Worm (Caenorhabditis elegans) whole organism, L4 larva: Measurements from ENCODE around the gene eral-1.
A peak's percentile ranks its signal among the peaks of the same experiment; 100 is the strongest.

Experiments
- R02D3.7 ChIP-seq: fragments of 150-350 bp; sonication (generic microtip); optimal IDR thresholded peaks from 3 replicates; lab custom pipeline; 2014; ENCODE audit warnings: missing biosample characterization, missing genetic modification characterization
- T20F7.1 ChIP-seq: fragments of 200-800 bp; sonication (Bioruptor generic); optimal IDR thresholded peaks from 2 replicates; lab custom pipeline; 2018; ENCODE audit warnings: mild to moderate bottlenecking, missing genetic modification characterization, missing compliant biosample characterization
- T26A8.4 ChIP-seq: fragments of 200-800 bp; sonication (Bioruptor generic); IDR thresholded peaks from 2 replicates; pipeline ENCODE4 v1.3.6; 2022; ENCODE audit warnings: missing genetic modification characterization, missing compliant biosample characterization
- aha-1 ChIP-seq: fragments of 150-350 bp; peaks from one replicate; lab custom pipeline; 2014; ENCODE audit warnings: missing biosample characterization, missing genetic modification characterization
- aly-2 ChIP-seq: sonication (generic microtip); optimal IDR thresholded peaks from 2 replicates; lab custom pipeline; 2018; ENCODE audit warnings: missing biosample characterization, missing genetic modification characterization
- ama-1 ChIP-seq: fragments of 150-350 bp; optimal IDR thresholded peaks from 2 replicates; lab custom pipeline; 2014; ENCODE audit warnings: inconsistent platforms, mixed read lengths
- arid-1 ChIP-seq: fragments of 200-800 bp; sonication (Bioruptor generic); conservative IDR thresholded peaks from 2 replicates; pipeline ENCODE4 v1.3.6; 2022; ENCODE audit warnings: missing genetic modification reagents, missing genetic modification characterization, missing compliant biosample characterization
- attf-4 ChIP-seq: sonication (generic microtip); optimal IDR thresholded peaks from 3 replicates; lab custom pipeline; 2017; ENCODE audit warnings: missing biosample characterization, missing genetic modification characterization
- ceh-20 ChIP-seq: fragments of 200-800 bp; sonication (Bioruptor generic); IDR thresholded peaks from 2 replicates; pipeline ENCODE4 v1.3.6; 2022; ENCODE audit warnings: missing genetic modification reagents, missing genetic modification characterization, missing compliant biosample characterization
- ceh-32 ChIP-seq: sonication (generic microtip); optimal IDR thresholded peaks from 2 replicates; lab custom pipeline; 2016; ENCODE audit warnings: mild to moderate bottlenecking, missing genetic modification characterization, missing compliant biosample characterization; ENCODE audit not compliant: poor library complexity
- ces-1 ChIP-seq: fragments of 150-350 bp; sonication (generic microtip); optimal IDR thresholded peaks from 4 replicates; lab custom pipeline; 2014; ENCODE audit warnings: missing biosample characterization, missing genetic modification reagents, missing genetic modification characterization
- daf-16 ChIP-seq, 3 experiments: sonication (generic microtip); optimal IDR thresholded peaks; 2 replicates each; lab custom pipeline; 2016 to 2017; ENCODE audit warnings: missing genetic modification characterization in 3 of 3, missing genetic modification reagents in 3 of 3, mild to moderate bottlenecking in 2 of 3, missing compliant biosample characterization in 2 of 3, missing biosample characterization in 1 of 3, moderate library complexity in 1 of 3
- daf-19 ChIP-seq: fragments of 200-800 bp; sonication (Bioruptor generic); conservative IDR thresholded peaks from 2 replicates; pipeline ENCODE4 v1.3.6; 2022; ENCODE audit warnings: missing genetic modification characterization, missing compliant biosample characterization
- daf-8 ChIP-seq: fragments of 200-800 bp; sonication (Bioruptor generic); IDR thresholded peaks from 2 replicates; pipeline ENCODE4 v1.3.6; 2022; ENCODE audit warnings: missing genetic modification characterization, missing compliant biosample characterization
- dmd-9 ChIP-seq: fragments of 200-800 bp; sonication (Bioruptor generic); IDR thresholded peaks from 2 replicates; pipeline ENCODE4 v1.3.6; 2022; ENCODE audit warnings: missing genetic modification reagents, missing genetic modification characterization, missing compliant biosample characterization
- dpl-1 ChIP-seq: fragments of 150-350 bp; optimal IDR thresholded peaks from 2 replicates; lab custom pipeline; 2014; ENCODE audit warnings: missing biosample characterization, missing genetic modification reagents, missing genetic modification characterization
- dve-1 ChIP-seq: sonication (generic microtip); optimal IDR thresholded peaks from 2 replicates; lab custom pipeline; 2017; ENCODE audit warnings: antibody characterized with exemption, mild to moderate bottlenecking, missing genetic modification characterization, missing compliant biosample characterization; ENCODE audit not compliant: insufficient read depth
- egl-27 ChIP-seq: sonication (generic microtip); optimal IDR thresholded peaks from 3 replicates; lab custom pipeline; 2017; ENCODE audit warnings: missing biosample characterization, missing genetic modification reagents, missing genetic modification characterization
- fos-1 ChIP-seq: fragments of 150-350 bp; optimal IDR thresholded peaks from 2 replicates; lab custom pipeline; 2014; ENCODE audit warnings: missing biosample characterization, missing genetic modification characterization
- gei-8 ChIP-seq: fragments of 200-800 bp; sonication (Bioruptor generic); optimal IDR thresholded peaks from 2 replicates; lab custom pipeline; 2018; ENCODE audit warnings: mild to moderate bottlenecking, missing genetic modification characterization, missing compliant biosample characterization
- hif-1 ChIP-seq, 2 experiments: sonication (generic microtip); optimal IDR thresholded peaks; 2 replicates each; lab custom pipeline; 2016 to 2017; ENCODE audit warnings: missing compliant biosample characterization in 2 of 2, missing genetic modification characterization in 2 of 2, missing genetic modification reagents in 2 of 2, missing genotype in 2 of 2, mild to moderate bottlenecking in 1 of 2
- hlh-30 ChIP-seq: sonication (generic microtip); optimal IDR thresholded peaks from 2 replicates; lab custom pipeline; 2017; ENCODE audit warnings: antibody characterized with exemption, mild to moderate bottlenecking, missing genetic modification characterization, missing compliant biosample characterization; ENCODE audit not compliant: insufficient read depth
- lim-7 ChIP-seq: fragments of 200-800 bp; sonication (Bioruptor generic); IDR thresholded peaks from 2 replicates; pipeline ENCODE4 v1.3.6; 2022; ENCODE audit warnings: missing genetic modification characterization, missing compliant biosample characterization
- lin-13 ChIP-seq: fragments of 150-350 bp; optimal IDR thresholded peaks from 2 replicates; lab custom pipeline; 2014; ENCODE audit warnings: missing biosample characterization, missing genetic modification reagents, missing genetic modification characterization
- lin-15B ChIP-seq: fragments of 150-350 bp; sonication (generic microtip); optimal IDR thresholded peaks from 3 replicates; lab custom pipeline; 2014; ENCODE audit warnings: missing biosample characterization, missing genetic modification characterization
- lin-38 ChIP-seq: fragments of 200-800 bp; sonication (Bioruptor generic); IDR thresholded peaks from 2 replicates; pipeline ENCODE4 v1.3.6; 2022; ENCODE audit warnings: missing genetic modification reagents, missing genetic modification characterization, missing compliant biosample characterization
- lir-3 ChIP-seq: sonication (generic microtip); optimal IDR thresholded peaks from 2 replicates; lab custom pipeline; 2016; ENCODE audit warnings: mild to moderate bottlenecking, missing genetic modification characterization, missing compliant biosample characterization
- lsy-2 ChIP-seq, 2 experiments: fragments of 150-350 bp in 1 of 2; sonication (generic microtip) in 1 of 2; optimal IDR thresholded peaks; 2 replicates each; lab custom pipeline; 2014 to 2017; ENCODE audit warnings: missing biosample characterization in 2 of 2, missing genetic modification characterization in 2 of 2
- madf-5 ChIP-seq, 2 experiments: fragments of 200-800 bp; sonication (Bioruptor generic); IDR thresholded peaks; 2 replicates each; pipeline ENCODE4 v1.3.6; 2022; ENCODE audit warnings: missing compliant biosample characterization in 2 of 2, missing genetic modification characterization in 2 of 2
- madf-9 ChIP-seq: fragments of 200-800 bp; sonication (Bioruptor generic); conservative IDR thresholded peaks from 2 replicates; pipeline ENCODE4 v1.3.6; 2022; ENCODE audit warnings: missing genetic modification reagents, missing genetic modification characterization, missing compliant biosample characterization
- mdl-1 ChIP-seq, 2 experiments: fragments of 150-350 bp in 1 of 2; sonication (generic microtip) in 1 of 2; optimal IDR thresholded peaks; 2 replicates each; lab custom pipeline; 2014 to 2017; ENCODE audit warnings: missing biosample characterization in 2 of 2, missing genetic modification characterization in 2 of 2
- mdt-29 ChIP-seq: fragments of 200-800 bp; sonication (Bioruptor generic); IDR thresholded peaks from 2 replicates; pipeline ENCODE4 v1.3.6; 2022; ENCODE audit warnings: missing genetic modification reagents, missing genetic modification characterization, missing compliant biosample characterization
- mep-1 ChIP-seq: fragments of 150-350 bp; sonication (generic microtip); optimal IDR thresholded peaks from 3 replicates; lab custom pipeline; 2014; ENCODE audit warnings: missing biosample characterization, missing genetic modification characterization
- mxl-2 ChIP-seq: fragments of 200-800 bp; sonication (Bioruptor generic); conservative IDR thresholded peaks from 2 replicates; pipeline ENCODE4 v1.3.6; 2022; ENCODE audit warnings: missing genetic modification reagents, missing genetic modification characterization, missing compliant biosample characterization
- mxl-3 ChIP-seq: fragments of 200-800 bp; sonication (Bioruptor generic); optimal IDR thresholded peaks from 2 replicates; lab custom pipeline; 2018; ENCODE audit warnings: mild to moderate bottlenecking, missing genetic modification characterization, missing compliant biosample characterization
- nhr-10 ChIP-seq: fragments of 150-350 bp; optimal IDR thresholded peaks from 2 replicates; lab custom pipeline; 2014; ENCODE audit warnings: missing biosample characterization, missing genetic modification characterization
- nhr-102 ChIP-seq: sonication (generic microtip); optimal IDR thresholded peaks from 2 replicates; lab custom pipeline; 2016; ENCODE audit warnings: mild to moderate bottlenecking, missing genetic modification characterization, moderate library complexity, missing compliant biosample characterization
- nhr-11 ChIP-seq: fragments of 150-350 bp; optimal IDR thresholded peaks from 2 replicates; lab custom pipeline; 2014; ENCODE audit warnings: missing biosample characterization, missing genetic modification characterization
- nhr-111 ChIP-seq: fragments of 200-800 bp; sonication (Bioruptor generic); optimal IDR thresholded peaks from 2 replicates; lab custom pipeline; 2018; ENCODE audit warnings: mild to moderate bottlenecking, missing genetic modification characterization, missing compliant biosample characterization
- nhr-25 ChIP-seq: sonication (generic microtip); optimal IDR thresholded peaks from 2 replicates; lab custom pipeline; 2017; ENCODE audit warnings: missing genetic modification characterization, mild to moderate bottlenecking, missing compliant biosample characterization, antibody characterized with exemption, moderate library complexity, borderline replicate concordance; ENCODE audit not compliant: insufficient read depth
- nhr-41 ChIP-seq: fragments of 200-800 bp; sonication (Bioruptor generic); IDR thresholded peaks from 2 replicates; pipeline ENCODE4 v1.3.6; 2022; ENCODE audit warnings: missing genetic modification reagents, missing genetic modification characterization, missing compliant biosample characterization
- nhr-48 ChIP-seq: sonication (generic microtip); optimal IDR thresholded peaks from 2 replicates; lab custom pipeline; 2016; ENCODE audit warnings: mild to moderate bottlenecking, missing genetic modification characterization, missing compliant biosample characterization
- nhr-6 ChIP-seq: fragments of 150-350 bp; optimal IDR thresholded peaks from 2 replicates; lab custom pipeline; 2014; ENCODE audit warnings: missing biosample characterization, missing genetic modification characterization
- nhr-76 ChIP-seq: fragments of 150-350 bp; optimal IDR thresholded peaks from 2 replicates; lab custom pipeline; 2014; ENCODE audit warnings: missing biosample characterization, missing genetic modification characterization
- set-16 ChIP-seq: fragments of 200-800 bp; sonication (Bioruptor generic); IDR thresholded peaks from 2 replicates; pipeline ENCODE4 v1.3.6; 2022; ENCODE audit warnings: missing genetic modification reagents, missing genetic modification characterization, missing compliant biosample characterization
- tag-97 ChIP-seq: fragments of 200-800 bp; sonication (Bioruptor generic); IDR thresholded peaks from 2 replicates; pipeline ENCODE4 v1.3.6; 2022; ENCODE audit warnings: missing genetic modification characterization, missing compliant biosample characterization
- unc-130 ChIP-seq: sonication (generic microtip); optimal IDR thresholded peaks from 2 replicates; lab custom pipeline; 2016; ENCODE audit warnings: missing genetic modification reagents, missing genetic modification characterization, missing compliant biosample characterization
- unc-62 ChIP-seq, 3 experiments: fragments of 150-350 bp in 1 of 3; sonication (generic microtip); optimal IDR thresholded peaks in 2 of 3; peaks in 1 of 3; 1 replicate in 1 of 3; 2 replicates in 2 of 3; lab custom pipeline; 2014 to 2017; ENCODE audit warnings: missing biosample characterization in 3 of 3, missing genetic modification characterization in 3 of 3, missing genetic modification reagents in 3 of 3, missing genotype in 1 of 3
- zfp-2 ChIP-seq: sonication (generic microtip); optimal IDR thresholded peaks from 2 replicates; lab custom pipeline; 2016; ENCODE audit warnings: mild to moderate bottlenecking, missing genetic modification characterization, missing compliant biosample characterization
- ztf-7 ChIP-seq: fragments of 150-350 bp; optimal IDR thresholded peaks from 2 replicates; lab custom pipeline; 2014; ENCODE audit warnings: missing biosample characterization, missing genetic modification characterization

eral-1 gene

DNA sequence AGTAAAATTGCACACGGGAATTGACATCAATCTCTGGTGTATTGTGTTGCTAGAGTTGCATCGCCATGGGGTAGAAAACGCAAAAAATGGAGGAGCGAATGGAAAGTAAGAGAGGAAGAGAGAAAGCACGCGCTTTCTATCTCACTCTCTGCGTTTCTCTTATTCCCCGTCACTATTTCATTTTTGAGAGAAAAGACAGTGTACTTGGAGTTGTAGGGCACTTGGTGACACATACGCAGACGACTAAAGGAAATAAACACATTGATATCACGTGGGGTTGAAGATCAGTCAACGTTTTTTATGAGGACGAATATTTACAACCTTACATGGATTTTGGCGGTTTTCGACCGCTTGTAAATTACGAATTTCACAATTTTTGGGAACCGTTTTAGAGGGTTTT is 13.9 kb upstream of the eral-1 start (continued):
- peak; percentile 74 to 93 for TF ChIP-seq lsy-2 (tag; optimal IDR thresholded peaks at IDR 0.05; lab: Kevin White, UChicago)
- peak; percentile 69; the same call in 1 of the 2 replicates for TF ChIP-seq arid-1 (GFP tag; lab: Robert Waterston, UW)
- TF ChIP-seq attf-4 = no peak
- peak; percentile 75 for TF ChIP-seq fos-1 (tag; lab: Kevin White, UChicago)
- TF ChIP-seq mxl-2 (GFP tag; lab: Robert Waterston, UW) = peak; percentile 68
- TF ChIP-seq hlh-30 (tag; lab: Kevin White, UChicago) = peak; percentile 99
- peak; percentile 61; the same call in 1 of the 2 replicates for TF ChIP-seq mdt-29
- TF ChIP-seq egl-27 = no peak
- TF ChIP-seq dpl-1 (GFP tag; lab: Kevin White, UChicago) = peak; percentile 70
- TF ChIP-seq daf-19 (GFP tag; lab: Robert Waterston, UW) = no peak
- TF ChIP-seq ztf-7 (tag; lab: Kevin White, UChicago) = peak; percentile 43
- peak; percentile 76 for TF ChIP-seq T26A8.4 (GFP tag; lab: Robert Waterston, UW)
- TF ChIP-seq nhr-41 (GFP tag; lab: Robert Waterston, UW) = no peak
- peak; percentile 75 to 96 for TF ChIP-seq hif-1 (tag; optimal IDR thresholded peaks at IDR 0.05; lab: Kevin White, UChicago)
- TF ChIP-seq zfp-2 (tag; lab: Kevin White, UChicago) = peak; percentile 38
- peak; percentile 61 for TF ChIP-seq ama-1 (lab: Kevin White, UChicago)
- no peak for TF ChIP-seq R02D3.7
- peak; percentile 100 for TF ChIP-seq nhr-11 (tag; lab: Kevin White, UChicago)
- TF ChIP-seq unc-130 (GFP tag; lab: Kevin White, UChicago) = no peak
- TF ChIP-seq gei-8 (GFP tag; lab: Kevin White, UChicago) = peak; percentile 91
- TF ChIP-seq mxl-3 (GFP tag; lab: Kevin White, UChicago) = peak; percentile 99
- TF ChIP-seq nhr-6 (tag; lab: Kevin White, UChicago) = peak; percentile 98
- TF ChIP-seq lin-13 (GFP tag; lab: Kevin White, UChicago) = peak; percentile 78
- TF ChIP-seq unc-62 (GFP tag; optimal IDR thresholded peaks at IDR 0.05 in 1 of 2; lab: Kevin White, UChicago) = peak in 1 of 2 experiments; percentile 100
- no peak for TF ChIP-seq unc-62 (tag; optimal IDR thresholded peaks at IDR 0.05; lab: Kevin White, UChicago)
- TF ChIP-seq madf-9 = no peak
- no peak for TF ChIP-seq lir-3 (tag; lab: Kevin White, UChicago)
- peak; percentile 89 for TF ChIP-seq nhr-102 (tag; lab: Kevin White, UChicago)
- TF ChIP-seq daf-8 = no peak
- peak; percentile 98 for TF ChIP-seq aha-1 (tag; lab: Kevin White, UChicago)
- peak; percentile 97 for TF ChIP-seq nhr-48
- peak; percentile 64 for TF ChIP-seq nhr-76
- TF ChIP-seq dmd-9 (GFP tag; lab: Robert Waterston, UW) = no peak
- no peak for TF ChIP-seq ceh-32 (tag; lab: Kevin White, UChicago)
- no peak for TF ChIP-seq ces-1 (GFP tag; lab: Kevin White, UChicago)
- TF ChIP-seq lin-38 (GFP tag; lab: Robert Waterston, UW) = no peak; the same call in 1 of the 2 replicates
- peak; percentile 85 for TF ChIP-seq ceh-20 (GFP tag; lab: Robert Waterston, UW)
- TF ChIP-seq tag-97 (GFP tag; lab: Robert Waterston, UW) = no peak
- peak; percentile 62 for TF ChIP-seq nhr-25 (tag; lab: Kevin White, UChicago)
- TF ChIP-seq nhr-10 (tag; lab: Kevin White, UChicago) = peak; percentile 94
- peak; percentile 85 for TF ChIP-seq T20F7.1
- TF ChIP-seq aly-2 (tag; lab: Kevin White, UChicago) = no peak
- TF ChIP-seq, all 104 proteins: peak for 56

DNA sequence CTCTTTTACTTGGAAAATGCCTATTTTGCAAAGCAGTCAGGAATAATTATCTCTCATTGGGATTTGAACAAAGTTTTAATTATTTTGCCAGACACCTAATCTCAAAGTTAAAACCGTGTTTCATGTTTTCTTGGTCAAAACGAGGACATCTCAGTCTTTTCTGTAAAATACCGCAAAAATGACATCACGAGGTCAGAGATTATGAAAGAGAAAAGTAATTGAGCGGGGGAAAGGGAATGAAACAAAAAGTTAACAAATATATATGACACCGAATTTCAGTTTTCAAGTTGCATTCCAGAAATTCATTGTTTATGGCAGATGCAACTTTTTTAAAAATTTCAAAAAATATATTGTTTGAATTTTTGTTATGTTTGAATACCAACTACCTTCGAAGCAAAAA is 13.0 kb upstream of the eral-1 start:
- TF ChIP-seq nhr-10 (tag; lab: Kevin White, UChicago) = no peak
- peak; percentile 46 for TF ChIP-seq dve-1 (tag; lab: Kevin White, UChicago)
- no peak for TF ChIP-seq nhr-48
- no peak for TF ChIP-seq daf-16 (GFP tag; optimal IDR thresholded peaks at IDR 0.05; lab: Kevin White, UChicago)
- TF ChIP-seq daf-16 (tag; optimal IDR thresholded peaks at IDR 0.05; lab: Kevin White, UChicago) = no peak
- TF ChIP-seq aha-1 (tag; lab: Kevin White, UChicago) = peak; percentile 89
- TF ChIP-seq mdl-1 (tag; optimal IDR thresholded peaks at IDR 0.05; lab: Kevin White, UChicago) = no peak
- TF ChIP-seq lim-7 = no peak
- no peak for TF ChIP-seq lin-15B (tag; lab: Kevin White, UChicago)
- TF ChIP-seq nhr-111 (GFP tag; lab: Kevin White, UChicago) = no peak
- no peak for TF ChIP-seq set-16 (GFP tag; lab: Robert Waterston, UW)
- peak; percentile 4 for TF ChIP-seq mep-1
- TF ChIP-seq daf-19 (GFP tag; lab: Robert Waterston, UW) = no peak
- no peak for TF ChIP-seq madf-5 (GFP tag; IDR thresholded peaks at IDR 0.05; lab: Robert Waterston, UW)
- TF ChIP-seq ztf-7 (tag; lab: Kevin White, UChicago) = no peak
- TF ChIP-seq hlh-30 (tag; lab: Kevin White, UChicago) = no peak
- TF ChIP-seq arid-1 (GFP tag; lab: Robert Waterston, UW) = no peak
